Worm (Caenorhabditis elegans) whole organism, L2 larva: ENCODE results near the gene hpr-9.

Experiments
- C34F6.9 ChIP-seq: fragments of 150-350 bp; optimal IDR thresholded peaks from 2 replicates; lab custom pipeline; 2014; ENCODE audit warnings: missing biosample characterization, missing genetic modification characterization
- F13H6.1 ChIP-seq: sonication (generic microtip); optimal IDR thresholded peaks from 2 replicates; lab custom pipeline; 2016; ENCODE audit warnings: missing genetic modification characterization, missing compliant biosample characterization
- R02D3.7 ChIP-seq: fragments of 150-350 bp; optimal IDR thresholded peaks from 2 replicates; lab custom pipeline; 2014; ENCODE audit warnings: missing biosample characterization, missing genetic modification characterization
- Y55F3AM.14 ChIP-seq: fragments of 200-800 bp; sonication (Bioruptor generic); optimal IDR thresholded peaks from 2 replicates; lab custom pipeline; 2018; ENCODE audit warnings: mild to moderate bottlenecking, missing genetic modification characterization, missing compliant biosample characterization
- ZK546.5 ChIP-seq: sonication (generic microtip); optimal IDR thresholded peaks from 2 replicates; lab custom pipeline; 2017; ENCODE audit warnings: missing biosample characterization, missing genetic modification characterization
- alr-1 ChIP-seq: fragments of 150-350 bp; optimal IDR thresholded peaks from 2 replicates; lab custom pipeline; 2014; ENCODE audit warnings: missing biosample characterization, missing genetic modification characterization
- aly-2 ChIP-seq: fragments of 150-350 bp; optimal IDR thresholded peaks from 2 replicates; lab custom pipeline; 2014; ENCODE audit warnings: missing biosample characterization, missing genetic modification characterization
- ama-1 ChIP-seq: fragments of 150-350 bp; optimal IDR thresholded peaks from 2 replicates; lab custom pipeline; 2018; ENCODE audit warnings: inconsistent platforms
- blmp-1 ChIP-seq: sonication (generic microtip); optimal IDR thresholded peaks from 2 replicates; lab custom pipeline; 2017; ENCODE audit warnings: missing genetic modification characterization, mild to moderate bottlenecking, missing compliant biosample characterization, antibody characterized with exemption, moderate library complexity; ENCODE audit not compliant: insufficient read depth
- ceh-16 ChIP-seq: fragments of 150-350 bp; optimal IDR thresholded peaks from 2 replicates; lab custom pipeline; 2014; ENCODE audit warnings: missing biosample characterization, missing genetic modification characterization
- ceh-82 ChIP-seq: fragments of 150-350 bp; optimal IDR thresholded peaks from 2 replicates; lab custom pipeline; 2014; ENCODE audit warnings: missing biosample characterization, missing genetic modification characterization
- crh-2 ChIP-seq: sonication (generic microtip); optimal IDR thresholded peaks from 2 replicates; lab custom pipeline; 2017; ENCODE audit warnings: missing biosample characterization, missing genetic modification characterization
- dmd-4 ChIP-seq: sonication (generic microtip); optimal IDR thresholded peaks from 2 replicates; lab custom pipeline; 2017; ENCODE audit warnings: missing biosample characterization, missing genetic modification characterization
- egl-27 ChIP-seq: sonication (generic microtip); optimal IDR thresholded peaks from 3 replicates; lab custom pipeline; 2017; ENCODE audit warnings: missing biosample characterization, missing genetic modification reagents, missing genetic modification characterization
- elt-1 ChIP-seq: fragments of 150-350 bp; optimal IDR thresholded peaks from 2 replicates; lab custom pipeline; 2014; ENCODE audit warnings: missing biosample characterization, missing genetic modification characterization
- elt-3 ChIP-seq: sonication (generic microtip); optimal IDR thresholded peaks from 2 replicates; lab custom pipeline; 2017; ENCODE audit warnings: missing biosample characterization, missing genetic modification characterization
- fos-1 ChIP-seq: fragments of 150-350 bp; optimal IDR thresholded peaks from 2 replicates; lab custom pipeline; 2014; ENCODE audit warnings: missing biosample characterization, missing genetic modification characterization
- gmeb-1 ChIP-seq: fragments of 150-350 bp; optimal IDR thresholded peaks from 2 replicates; lab custom pipeline; 2014; ENCODE audit warnings: missing biosample characterization, missing genetic modification characterization
- lin-11 ChIP-seq: fragments of 150-350 bp; sonication (generic microtip); optimal IDR thresholded peaks from 2 replicates; lab custom pipeline; 2014; ENCODE audit warnings: missing biosample characterization, missing genetic modification characterization, inconsistent platforms, mixed read lengths
- lin-13 ChIP-seq: fragments of 150-350 bp; optimal IDR thresholded peaks from 2 replicates; lab custom pipeline; 2014; ENCODE audit warnings: missing biosample characterization, missing genetic modification reagents, missing genetic modification characterization
- lin-39 ChIP-seq: fragments of 150-350 bp; optimal IDR thresholded peaks from 2 replicates; lab custom pipeline; 2014; ENCODE audit warnings: missing biosample characterization, missing genetic modification reagents, missing genetic modification characterization
- lsy-2 ChIP-seq, 2 experiments: fragments of 150-350 bp in 1 of 2; sonication (generic microtip) in 1 of 2; optimal IDR thresholded peaks; 2 replicates each; lab custom pipeline; 2014 to 2017; ENCODE audit warnings: missing biosample characterization in 2 of 2, missing genetic modification characterization in 2 of 2
- mab-5 ChIP-seq: fragments of 150-350 bp; optimal IDR thresholded peaks from 2 replicates; lab custom pipeline; 2014; ENCODE audit warnings: missing biosample characterization, missing genetic modification characterization
- mbf-1 ChIP-seq: sonication (generic microtip); optimal IDR thresholded peaks from 2 replicates; lab custom pipeline; 2017; ENCODE audit warnings: missing biosample characterization, missing genetic modification characterization
- mdl-1 ChIP-seq, 2 experiments: fragments of 150-350 bp in 1 of 2; sonication (generic microtip) in 1 of 2; optimal IDR thresholded peaks; 2 replicates each; lab custom pipeline; 2017; ENCODE audit warnings: missing biosample characterization in 2 of 2, missing genetic modification characterization in 2 of 2
- nhr-10 ChIP-seq: sonication (generic microtip); optimal IDR thresholded peaks from 2 replicates; lab custom pipeline; 2017; ENCODE audit warnings: missing biosample characterization, missing genetic modification characterization
- nhr-11 ChIP-seq: fragments of 150-350 bp; optimal IDR thresholded peaks from 2 replicates; lab custom pipeline; 2014; ENCODE audit warnings: missing biosample characterization, missing genetic modification characterization
- nhr-12 ChIP-seq: fragments of 150-350 bp; optimal IDR thresholded peaks from 2 replicates; lab custom pipeline; 2014; ENCODE audit warnings: missing biosample characterization, missing genetic modification characterization
- nhr-129 ChIP-seq: fragments of 150-350 bp; optimal IDR thresholded peaks from 2 replicates; lab custom pipeline; 2014; ENCODE audit warnings: missing biosample characterization, missing genetic modification characterization
- nhr-21 ChIP-seq: fragments of 150-350 bp; optimal IDR thresholded peaks from 2 replicates; lab custom pipeline; 2014; ENCODE audit warnings: missing biosample characterization, missing genetic modification characterization
- nhr-23 ChIP-seq: fragments of 150-350 bp; optimal IDR thresholded peaks from 2 replicates; lab custom pipeline; 2014; ENCODE audit warnings: missing biosample characterization, missing genetic modification reagents, missing genetic modification characterization
- nhr-237 ChIP-seq: fragments of 150-350 bp; optimal IDR thresholded peaks from 2 replicates; lab custom pipeline; 2014; ENCODE audit warnings: missing biosample characterization, missing genetic modification characterization
- nhr-25 ChIP-seq: fragments of 150-350 bp; sonication (generic microtip); optimal IDR thresholded peaks from 3 replicates; lab custom pipeline; 2014; ENCODE audit warnings: missing biosample characterization, missing genetic modification characterization
- nhr-6 ChIP-seq: fragments of 150-350 bp; optimal IDR thresholded peaks from 2 replicates; lab custom pipeline; 2014; ENCODE audit warnings: missing biosample characterization, missing genetic modification characterization
- nhr-77 ChIP-seq: fragments of 150-350 bp; optimal IDR thresholded peaks from 2 replicates; lab custom pipeline; 2014; ENCODE audit warnings: missing biosample characterization, missing genetic modification characterization
- peb-1 ChIP-seq: fragments of 150-350 bp; optimal IDR thresholded peaks from 2 replicates; lab custom pipeline; 2014; ENCODE audit warnings: missing biosample characterization, missing genetic modification characterization
- sem-4 ChIP-seq: fragments of 150-350 bp; optimal IDR thresholded peaks from 2 replicates; lab custom pipeline; 2014; ENCODE audit warnings: missing biosample characterization, missing genetic modification reagents, missing genetic modification characterization
- skn-1 ChIP-seq: sonication (generic microtip); optimal IDR thresholded peaks from 2 replicates; lab custom pipeline; 2017; ENCODE audit warnings: missing biosample characterization, missing genetic modification characterization
- sma-3 ChIP-seq: sonication (generic microtip); optimal IDR thresholded peaks from 2 replicates; lab custom pipeline; 2016; ENCODE audit warnings: missing genetic modification reagents, missing genetic modification characterization, missing compliant biosample characterization
- sma-9 ChIP-seq, 2 experiments: fragments of 150-350 bp in 1 of 2; sonication (generic microtip) in 1 of 2; optimal IDR thresholded peaks; 2 replicates each; lab custom pipeline; 2014 to 2016; ENCODE audit warnings: missing genetic modification characterization in 2 of 2, mild to moderate bottlenecking in 1 of 2, missing biosample characterization in 1 of 2, missing compliant biosample characterization in 1 of 2, missing genetic modification reagents in 1 of 2, moderate library complexity in 1 of 2
- snpc-4 ChIP-seq: fragments of 150-350 bp; optimal IDR thresholded peaks from 2 replicates; lab custom pipeline; 2014; ENCODE audit warnings: missing biosample characterization, missing genetic modification characterization
- unc-39 ChIP-seq: fragments of 150-350 bp; optimal IDR thresholded peaks from 2 replicates; lab custom pipeline; 2014; ENCODE audit warnings: missing biosample characterization, missing genetic modification characterization
- unc-55 ChIP-seq: fragments of 150-350 bp; sonication (generic microtip); optimal IDR thresholded peaks from 3 replicates; lab custom pipeline; 2014; ENCODE audit warnings: missing biosample characterization, missing genetic modification reagents, missing genetic modification characterization
- unc-62 ChIP-seq: fragments of 150-350 bp; optimal IDR thresholded peaks from 2 replicates; lab custom pipeline; 2014; ENCODE audit warnings: missing biosample characterization, missing genetic modification reagents, missing genetic modification characterization
- zag-1 ChIP-seq: fragments of 150-350 bp; optimal IDR thresholded peaks from 2 replicates; lab custom pipeline; 2014; ENCODE audit warnings: missing biosample characterization, missing genetic modification characterization
- ztf-1 ChIP-seq: fragments of 200-800 bp; sonication (Bioruptor generic); conservative IDR thresholded peaks from 2 replicates; pipeline ENCODE4 v1.3.6; 2022; ENCODE audit warnings: missing genetic modification characterization, missing compliant biosample characterization
- ztf-11 ChIP-seq: sonication (generic microtip); optimal IDR thresholded peaks from 2 replicates; lab custom pipeline; 2017; ENCODE audit warnings: missing biosample characterization, missing genetic modification characterization
- ztf-4 ChIP-seq: fragments of 150-350 bp; optimal IDR thresholded peaks from 2 replicates; lab custom pipeline; 2014; ENCODE audit warnings: missing biosample characterization, missing genetic modification characterization

The hpr-9 gene

ce11 chrIII:10638339-10639021, 17.1 kb downstream of the hpr-9 start, which contains the start of gene Y39A1A.27:
Gene Y39A1A.27 (plus strand): TSS chrIII:10638971.
- TF ChIP-seq unc-55 (GFP tag; lab: Kevin White, UChicago) (peak; percentile 60), elt-1 (no peak), ZK546.5 (tag; lab: Kevin White, UChicago) (no peak), lin-13 (GFP tag; lab: Kevin White, UChicago) (no peak)

ce11 chrIII:10642781-10643180, 21.4 kb downstream of the hpr-9 start, which contains the start of the genes dhs-11 and orc-1:
Gene dhs-11 (minus strand): TSS chrIII:10642865.
Gene orc-1 (plus strand): TSS chrIII:10643129.
- TF ChIP-seq lin-13 (GFP tag; lab: Kevin White, UChicago) (peak; percentile 37), elt-1 (no peak), unc-62 (GFP tag; lab: Kevin White, UChicago) (no peak), unc-39 (tag; lab: Kevin White, UChicago) (no peak), nhr-6 (tag; lab: Kevin White, UChicago) (no peak), nhr-21 (tag; lab: Kevin White, UChicago) (peak; percentile 10), nhr-25 (tag; lab: Kevin White, UChicago) (peak; percentile 50), mdl-1 (tag; optimal IDR thresholded peaks at IDR 0.05; lab: Kevin White, UChicago) (no peak), blmp-1 (tag; lab: Kevin White, UChicago) (no peak), unc-55 (GFP tag; lab: Kevin White, UChicago) (peak; percentile 82), sma-3 (GFP tag; lab: Kevin White, UChicago) (peak; percentile 15), ztf-4 (tag; lab: Kevin White, UChicago) (no peak), nhr-77 (tag; lab: Kevin White, UChicago) (no peak), egl-27 (tag; lab: Kevin White, UChicago) (no peak), crh-2 (peak; percentile 25), Y55F3AM.14 (GFP tag; lab: Kevin White, UChicago) (no peak), lin-11 (tag; lab: Kevin White, UChicago) (peak; percentile 52), peb-1 (no peak), ceh-16 (tag; lab: Kevin White, UChicago) (no peak), nhr-10 (no peak), fos-1 (peak; percentile 13), aly-2 (tag; lab: Kevin White, UChicago) (no peak), lin-39 (no peak), ZK546.5 (tag; lab: Kevin White, UChicago) (no peak), dmd-4 (tag; lab: Kevin White, UChicago) (no peak), zag-1 (tag; lab: Kevin White, UChicago) (no peak), ama-1 (lab: Kevin White, UChicago) (no peak), mab-5 (tag; lab: Kevin White, UChicago) (no peak), ztf-1 (no peak), R02D3.7 (tag; lab: Kevin White, UChicago) (no peak), nhr-237 (tag; lab: Kevin White, UChicago) (no peak), nhr-12 (no peak), sem-4 (tag; lab: Kevin White, UChicago) (no peak), alr-1 (tag; lab: Kevin White, UChicago) (no peak), snpc-4 (tag; lab: Kevin White, UChicago) (no peak), mbf-1 (no peak), ceh-82 (tag; lab: Kevin White, UChicago) (no peak), ztf-11 (tag; lab: Kevin White, UChicago) (no peak), sma-9 (GFP tag; optimal IDR thresholded peaks at IDR 0.05; lab: Kevin White, UChicago) (no peak), sma-9 (tag; optimal IDR thresholded peaks at IDR 0.05; lab: Kevin White, UChicago) (no peak), lsy-2 (tag; optimal IDR thresholded peaks at IDR 0.05; lab: Kevin White, UChicago) (peak; percentile 91 to 99), nhr-11 (tag; lab: Kevin White, UChicago) (no peak), nhr-129 (tag; lab: Kevin White, UChicago) (peak; percentile 51), F13H6.1 (tag; lab: Kevin White, UChicago) (no peak), C34F6.9 (tag; lab: Kevin White, UChicago) (peak; percentile 77), nhr-23 (tag; lab: Kevin White, UChicago) (no peak), elt-3 (tag; lab: Kevin White, UChicago) (no peak), skn-1 (tag; lab: Kevin White, UChicago) (no peak), gmeb-1 (tag; lab: Kevin White, UChicago) (peak; percentile 87)
